Worm (Caenorhabditis elegans) whole organism, L4 larva: ENCODE results near the gene ZK593.2.

Source experiments
- aly-2 ChIP-seq: sonication (generic microtip); optimal IDR thresholded peaks from 2 replicates; lab custom pipeline; 2018; ENCODE audit warnings: missing biosample characterization, missing genetic modification characterization
- ceh-82 ChIP-seq: sonication (generic microtip); optimal IDR thresholded peaks from 2 replicates; lab custom pipeline; 2017; ENCODE audit warnings: missing biosample characterization, missing genetic modification characterization
- ces-1 ChIP-seq: fragments of 150-350 bp; sonication (generic microtip); optimal IDR thresholded peaks from 4 replicates; lab custom pipeline; 2014; ENCODE audit warnings: missing biosample characterization, missing genetic modification reagents, missing genetic modification characterization
- daf-19 ChIP-seq: fragments of 200-800 bp; sonication (Bioruptor generic); conservative IDR thresholded peaks from 2 replicates; pipeline ENCODE4 v1.3.6; 2022; ENCODE audit warnings: missing genetic modification characterization, missing compliant biosample characterization
- egl-43 ChIP-seq: fragments of 200-800 bp; sonication (Bioruptor generic); IDR thresholded peaks from 2 replicates; pipeline ENCODE4 v1.3.6; 2022; ENCODE audit warnings: missing genetic modification reagents, missing genetic modification characterization, missing compliant biosample characterization
- fos-1 ChIP-seq: fragments of 150-350 bp; optimal IDR thresholded peaks from 2 replicates; lab custom pipeline; 2014; ENCODE audit warnings: missing biosample characterization, missing genetic modification characterization
- lin-38 ChIP-seq: fragments of 200-800 bp; sonication (Bioruptor generic); IDR thresholded peaks from 2 replicates; pipeline ENCODE4 v1.3.6; 2022; ENCODE audit warnings: missing genetic modification reagents, missing genetic modification characterization, missing compliant biosample characterization
- nhr-76 ChIP-seq: fragments of 150-350 bp; optimal IDR thresholded peaks from 2 replicates; lab custom pipeline; 2014; ENCODE audit warnings: missing biosample characterization, missing genetic modification characterization
- pha-4 ChIP-seq, 2 experiments: fragments of 150-350 bp in 1 of 2; fragments of 200-800 bp in 1 of 2; sonication (Bioruptor generic) in 1 of 2; IDR thresholded peaks in 1 of 2; optimal IDR thresholded peaks in 1 of 2; 2 replicates each; pipeline versions ENCODE4 v1.3.6 to Lab custom; 2014 to 2022; ENCODE audit warnings: missing genetic modification characterization in 2 of 2, missing genetic modification reagents in 2 of 2, missing biosample characterization in 1 of 2, missing compliant biosample characterization in 1 of 2
- pqm-1 ChIP-seq: sonication (generic microtip); optimal IDR thresholded peaks from 2 replicates; lab custom pipeline; 2017; ENCODE audit warnings: missing biosample characterization, missing genetic modification characterization
- snpc-4 ChIP-seq: fragments of 150-350 bp; optimal IDR thresholded peaks from 2 replicates; lab custom pipeline; 2014; ENCODE audit warnings: missing biosample characterization, missing genetic modification characterization
- zag-1 ChIP-seq: fragments of 150-350 bp; optimal IDR thresholded peaks from 2 replicates; lab custom pipeline; 2014; ENCODE audit warnings: missing biosample characterization, missing genetic modification characterization

- TF ChIP-seq pha-4 (GFP tag; IDR thresholded peaks at IDR 0.05; lab: Robert Waterston, UW) (no peak), pha-4 (tag; optimal IDR thresholded peaks at IDR 0.05; lab: Kevin White, UChicago) (no peak), ceh-82 (tag; lab: Kevin White, UChicago) (no peak), egl-43 (GFP tag; lab: Robert Waterston, UW) (no peak), daf-19 (GFP tag; lab: Robert Waterston, UW) (no peak), lin-38 (GFP tag; lab: Robert Waterston, UW) (no peak), zag-1 (tag; lab: Kevin White, UChicago) (no peak), ces-1 (GFP tag; lab: Kevin White, UChicago) (no peak), fos-1 (tag; lab: Kevin White, UChicago) (no peak), snpc-4 (tag; lab: Kevin White, UChicago) (no peak), nhr-76 (no peak), aly-2 (tag; lab: Kevin White, UChicago) (no peak), pqm-1 (tag; lab: Kevin White, UChicago) (no peak)
Observed at ce11 chrIV:10900083-10900482, 13.1 kb upstream of the ZK593.2 start, which contains the start of gene srlf-30.
